Fruit fly (Drosophila melanogaster): Measurements from ENCODE around the gene CG5880.

Gene CG5880

DNA sequence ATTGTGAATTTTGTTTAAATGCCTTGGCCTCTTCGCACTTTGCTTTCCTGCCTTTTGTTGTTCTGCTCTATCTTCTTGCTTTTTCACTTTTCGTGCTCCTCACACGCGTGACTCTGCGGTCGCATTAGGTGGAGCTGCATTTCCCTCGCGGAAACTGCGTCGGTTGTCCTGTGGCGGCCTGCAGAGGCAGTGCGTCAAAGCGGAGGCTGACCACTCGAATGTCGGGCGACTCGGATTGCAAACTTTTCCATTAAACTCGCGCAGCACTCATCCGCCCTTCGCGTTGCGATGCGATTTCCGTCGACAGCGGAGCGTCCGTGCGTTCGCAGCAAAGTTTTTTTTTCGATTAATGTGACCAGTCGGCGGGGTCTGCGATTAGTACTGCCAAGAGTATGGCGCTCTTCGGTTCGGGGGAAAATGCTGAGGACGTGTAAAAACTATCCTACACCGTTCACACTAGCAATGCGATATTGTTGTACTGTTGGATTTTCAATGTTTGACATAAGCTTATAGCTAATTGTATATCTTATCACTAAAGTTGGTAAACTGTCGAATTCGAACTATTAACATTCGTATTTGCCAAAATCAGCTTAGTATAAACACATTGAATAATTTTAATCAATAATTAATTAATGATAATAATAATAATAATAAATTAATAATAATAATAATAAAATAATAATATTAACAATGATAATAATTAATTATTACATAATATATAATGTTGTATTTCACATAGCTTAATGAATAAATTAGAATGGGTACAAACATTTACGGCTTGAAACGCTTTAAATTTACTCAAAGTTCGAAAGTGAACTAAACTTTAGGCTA is 34.4 kb downstream of the CG5880 start, which contains the start of gene CG6051 (continued):
- TF ChIP-seq CG15479 (GFP tag; optimal IDR thresholded peaks at IDR 0.05), result no peak
- TF ChIP-seq stc (GFP tag; IDR thresholded peaks at IDR 0.05), result no peak
- no peak for TF ChIP-seq CG15011 (GFP tag; optimal IDR thresholded peaks at IDR 0.05)
- TF ChIP-seq dm (GFP tag; optimal IDR thresholded peaks at IDR 0.05), result peak; percentile 52
- peak; percentile 23 for TF ChIP-seq CG4707 (GFP tag; optimal IDR thresholded peaks at IDR 0.05)
- no peak for TF ChIP-seq CG16779 (GFP tag; IDR thresholded peaks at IDR 0.05)
- TF ChIP-seq twi (tag; optimal IDR thresholded peaks at IDR 0.05), result peak; percentile 35
- no peak for TF ChIP-seq HLH3B (GFP tag; IDR thresholded peaks at IDR 0.05)
- TF ChIP-seq Neu2 (GFP tag; optimal IDR thresholded peaks at IDR 0.05; ENCODE audit: borderline replicate concordance), result peak; percentile 19
- no peak for TF ChIP-seq NC2α (GFP tag; optimal IDR thresholded peaks at IDR 0.05)
- TF ChIP-seq CG6765 (GFP tag; optimal IDR thresholded peaks at IDR 0.05), result peak; percentile 63
- TF ChIP-seq cwo (GFP tag; optimal IDR thresholded peaks at IDR 0.05), result peak; percentile 46
- no peak for TF ChIP-seq esg (GFP tag; conservative IDR thresholded peaks at IDR 0.05)
- TF ChIP-seq grn (GFP tag; optimal IDR thresholded peaks at IDR 0.05), result no peak
- TF ChIP-seq Hsf (GFP tag; optimal IDR thresholded peaks at IDR 0.05), result peak; percentile 56
- TF ChIP-seq CG8924 (tag; optimal IDR thresholded peaks at IDR 0.05), result peak; percentile 71
- peak; percentile 35 for TF ChIP-seq CHES-1-like (GFP tag; optimal IDR thresholded peaks at IDR 0.05)
- TF ChIP-seq CG3726 (GFP tag; IDR thresholded peaks at IDR 0.05), result no peak
- peak; percentile 96 for TF ChIP-seq Ets65A (GFP tag)
- TF ChIP-seq Dp (GFP tag; optimal IDR thresholded peaks at IDR 0.05), result no peak
- peak; percentile 39 for TF ChIP-seq Six4 (GFP tag; optimal IDR thresholded peaks at IDR 0.05)
- TF ChIP-seq cato (GFP tag; optimal IDR thresholded peaks at IDR 0.05; ENCODE audit: borderline replicate concordance), result peak; percentile 3
- no peak for TF ChIP-seq CG3163 (GFP tag; optimal IDR thresholded peaks at IDR 0.05)
- TF ChIP-seq repo (GFP tag; optimal IDR thresholded peaks at IDR 0.05), result peak; percentile 33
- no peak for TF ChIP-seq pita (GFP tag; optimal IDR thresholded peaks at IDR 0.05)
- no peak for TF ChIP-seq nerfin-2 (GFP tag; IDR thresholded peaks at IDR 0.05; ENCODE audit: partially characterized antibody)
- TF ChIP-seq ac (GFP tag; optimal IDR thresholded peaks at IDR 0.05), result no peak
- TF ChIP-seq CG13624 (GFP tag; optimal IDR thresholded peaks at IDR 0.05), result peak; percentile 51
- TF ChIP-seq pfk (GFP tag; optimal IDR thresholded peaks at IDR 0.05), result peak; percentile 48
- peak; percentile 41 for TF ChIP-seq Atf-2 (GFP tag; optimal IDR thresholded peaks at IDR 0.05)
- TF ChIP-seq onecut (GFP tag; IDR thresholded peaks at IDR 0.05), result peak; percentile 44; the same call in 1 of the 2 replicates
- TF ChIP-seq ind (GFP tag; optimal IDR thresholded peaks at IDR 0.05), result peak; percentile 71
- no peak for TF ChIP-seq peb (GFP tag; IDR thresholded peaks at IDR 0.05)
- no peak for TF ChIP-seq Elba2 (GFP tag; optimal IDR thresholded peaks at IDR 0.05)
- TF ChIP-seq CG12942 (GFP tag; optimal IDR thresholded peaks at IDR 0.05), result peak; percentile 13
- peak; percentile 62 for TF ChIP-seq CG7839 (tag; optimal IDR thresholded peaks at IDR 0.05)
- peak; percentile 52 for TF ChIP-seq her (GFP tag; optimal IDR thresholded peaks at IDR 0.05)
- no peak for TF ChIP-seq Ravus (GFP tag; IDR thresholded peaks at IDR 0.05)
- no peak for TF ChIP-seq Hr39 (optimal IDR thresholded peaks at IDR 0.05)
- peak; percentile 10 for TF ChIP-seq CG33557 (GFP tag; optimal IDR thresholded peaks at IDR 0.05)
- TF ChIP-seq CG18011 (GFP tag; optimal IDR thresholded peaks at IDR 0.05), result no peak
- no peak for TF ChIP-seq CG31441 (GFP tag; IDR thresholded peaks at IDR 0.05)
- TF ChIP-seq CG14014 (GFP tag; IDR thresholded peaks at IDR 0.05), result no peak
- TF ChIP-seq CG10147 (GFP tag; optimal IDR thresholded peaks at IDR 0.05), result no peak
- peak; percentile 14 for TF ChIP-seq CG7271 (tag; optimal IDR thresholded peaks at IDR 0.05)
- no peak for TF ChIP-seq CG2199 (GFP tag; IDR thresholded peaks at IDR 0.05)
- no peak for TF ChIP-seq Lhr (GFP tag; optimal IDR thresholded peaks at IDR 0.05)
- TF ChIP-seq Atf3 (GFP tag; optimal IDR thresholded peaks at IDR 0.05), result peak; percentile 25
- peak; percentile 36 for TF ChIP-seq zfh2 (GFP tag; optimal IDR thresholded peaks at IDR 0.05)
- no peak for TF ChIP-seq CG11456 (GFP tag; IDR thresholded peaks at IDR 0.05)

Measured in whole organism, embryonic.